Worm (Caenorhabditis elegans): ENCODE results near the gene slc-25A21.

ce11 chrX:16184069-16184468 is 5.6 kb upstream of the slc-25A21 start, which contains the start of gene nlp-67:
- TF ChIP-seq pqm-1 (tag; optimal IDR thresholded peaks at IDR 0.05) (no peak), sox-4 (tag; optimal IDR thresholded peaks at IDR 0.05) (no peak), sptf-1 (tag; optimal IDR thresholded peaks at IDR 0.05) (no peak), snpc-4 (tag; optimal IDR thresholded peaks at IDR 0.05) (no peak), nhr-76 (tag; optimal IDR thresholded peaks at IDR 0.05) (no peak), elt-2 (tag; optimal IDR thresholded peaks at IDR 0.05) (no peak), unc-130 (tag; optimal IDR thresholded peaks at IDR 0.05) (no peak), hlh-17 (GFP tag; optimal IDR thresholded peaks at IDR 0.05; ENCODE audit: borderline replicate concordance) (no peak), nhr-71 (tag; optimal IDR thresholded peaks at IDR 0.05) (no peak), zip-4 (GFP tag; optimal IDR thresholded peaks at IDR 0.05) (no peak), nhr-85 (tag) (no peak), blmp-1 (tag; optimal IDR thresholded peaks at IDR 0.05) (no peak)
